Fruit fly (Drosophila melanogaster) S2 (cell line): ENCODE data around the gene scu.

Experiments
- CG8478 ChIP-seq: fragments of >200 bp; optimal IDR thresholded peaks from 2 replicates; lab custom pipeline; 2018
- CTCF ChIP-seq, 2 experiments: fragments of >200 bp; optimal IDR thresholded peaks; 2 replicates each; lab custom pipeline; 2018

dm6 chrX:18043691-18044090 lies 47.4 kb upstream of the scu start, which contains the start of gene CG15373:
- TF ChIP-seq CG8478 (lab: Kevin White, UChicago) (no peak), CTCF (optimal IDR thresholded peaks at IDR 0.05; lab: Kevin White, UChicago) (no peak)
